Fruit fly (Drosophila melanogaster) whole organism, adult: ENCODE results near the gene Usp10.

ENCODE experiments used
- CG11617 ChIP-seq: fragments of 200-800 bp; sonication (Bioruptor generic); optimal IDR thresholded peaks from 2 replicates; lab custom pipeline; 2017; ENCODE audit warnings: mild to moderate bottlenecking, missing biosample characterization, missing genetic modification reagents, missing genetic modification characterization
- CG14711 ChIP-seq: fragments of 200-800 bp; sonication (Bioruptor generic); optimal IDR thresholded peaks from 2 replicates; lab custom pipeline; 2018; ENCODE audit warnings: missing biosample characterization, mild to moderate bottlenecking, missing genetic modification characterization, moderate library complexity
- CG5204 ChIP-seq: fragments of 200-800 bp; sonication (Bioruptor generic); optimal IDR thresholded peaks from 2 replicates; lab custom pipeline; 2016; ENCODE audit warnings: missing biosample characterization, missing genetic modification characterization
- CG7101 ChIP-seq: fragments of 200-800 bp; sonication (Bioruptor generic); optimal IDR thresholded peaks from 2 replicates; lab custom pipeline; 2018; ENCODE audit warnings: missing biosample characterization, mild to moderate bottlenecking, missing genetic modification characterization, moderate library complexity
- Clk ChIP-seq: fragments of 200-800 bp; sonication (Bioruptor generic); optimal IDR thresholded peaks from 2 replicates; lab custom pipeline; 2017; ENCODE audit warnings: missing biosample characterization, missing genetic modification characterization
- Crg-1 ChIP-seq: fragments of 200-800 bp; sonication (Bioruptor generic); optimal IDR thresholded peaks from 2 replicates; lab custom pipeline; 2016; ENCODE audit warnings: missing biosample characterization, missing genetic modification characterization
- cic ChIP-seq: fragments of 200-800 bp; sonication (Bioruptor generic); optimal IDR thresholded peaks from 2 replicates; lab custom pipeline; 2017; ENCODE audit warnings: missing biosample characterization, mild to moderate bottlenecking, missing genetic modification characterization, moderate library complexity
- ovo ChIP-seq: fragments of 200-800 bp; sonication (Bioruptor generic); optimal IDR thresholded peaks from 2 replicates; lab custom pipeline; 2016; ENCODE audit warnings: missing biosample characterization, missing genetic modification characterization

DNA sequence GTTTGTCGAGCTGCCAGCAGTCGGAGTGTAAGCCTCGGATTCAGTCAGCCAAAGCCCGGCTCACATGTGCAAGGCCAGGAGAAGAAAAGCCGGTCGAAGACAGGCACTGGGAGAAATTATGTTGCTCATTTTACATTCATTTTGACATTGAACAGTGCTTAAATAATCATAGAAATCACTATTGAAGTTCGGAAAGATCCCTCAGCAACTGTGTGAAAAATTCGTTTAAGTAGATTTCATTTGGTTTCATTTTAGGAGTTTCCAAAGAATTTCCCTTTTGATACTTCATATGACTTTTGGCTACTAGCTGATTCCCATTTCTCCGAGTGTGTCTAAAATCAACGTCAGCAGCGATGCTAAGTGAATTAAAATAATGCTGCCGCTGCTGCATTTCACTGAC lies 47.3 kb upstream of the Usp10 start:
- TF ChIP-seq cic, result no peak
- TF ChIP-seq Clk (GFP tag; lab: Kevin White, UChicago), result no peak
- no peak for TF ChIP-seq CG11617 (GFP tag; lab: Kevin White, UChicago)
- TF ChIP-seq CG5204 (GFP tag; lab: Kevin White, UChicago), result no peak
- no peak for TF ChIP-seq ovo (GFP tag; lab: Kevin White, UChicago)
- no peak for TF ChIP-seq CG14711
- TF ChIP-seq Crg-1, result no peak
- no peak for TF ChIP-seq CG7101
